Worm (Caenorhabditis elegans) whole organism, mixed stage, embryonic: ENCODE data around the gene C38C6.3.

Experiments
- bed-3 ChIP-seq: fragments of 200-800 bp; sonication (Bioruptor generic); optimal IDR thresholded peaks from 3 replicates; lab custom pipeline; 2018; ENCODE audit warnings: mild to moderate bottlenecking, missing genetic modification characterization, moderate library complexity, missing compliant biosample characterization
- blmp-1 ChIP-seq: fragments of 150-350 bp; optimal IDR thresholded peaks from 2 replicates; lab custom pipeline; 2014; ENCODE audit warnings: missing biosample characterization, missing genetic modification characterization
- ceh-39 ChIP-seq: fragments of 150-350 bp; optimal IDR thresholded peaks from 2 replicates; lab custom pipeline; 2014; ENCODE audit warnings: missing biosample characterization, missing genetic modification characterization
- ceh-43 ChIP-seq: fragments of 200-800 bp; sonication (Bioruptor generic); optimal IDR thresholded peaks from 2 replicates; lab custom pipeline; 2018; ENCODE audit warnings: mild to moderate bottlenecking, missing genetic modification characterization, moderate library complexity, missing compliant biosample characterization
- ceh-83 ChIP-seq: fragments of 200-800 bp; sonication (Bioruptor generic); optimal IDR thresholded peaks from 2 replicates; lab custom pipeline; 2018; ENCODE audit warnings: mild to moderate bottlenecking, missing genetic modification characterization, missing compliant biosample characterization
- ces-1 ChIP-seq: fragments of 150-350 bp; optimal IDR thresholded peaks from 2 replicates; lab custom pipeline; 2014; ENCODE audit warnings: missing biosample characterization, missing genetic modification reagents, missing genetic modification characterization
- cnd-1 ChIP-seq: fragments of 200-800 bp; sonication (Bioruptor generic); optimal IDR thresholded peaks from 2 replicates; lab custom pipeline; 2018; ENCODE audit warnings: mild to moderate bottlenecking, missing genetic modification characterization, missing compliant biosample characterization
- drap-1 ChIP-seq: fragments of 200-800 bp; sonication (Bioruptor generic); optimal IDR thresholded peaks from 3 replicates; lab custom pipeline; 2018; ENCODE audit warnings: mild to moderate bottlenecking, missing genetic modification characterization, missing compliant biosample characterization
- elt-3 ChIP-seq: fragments of 150-350 bp; optimal IDR thresholded peaks from 2 replicates; lab custom pipeline; 2014; ENCODE audit warnings: missing biosample characterization, missing genetic modification characterization
- flh-1 ChIP-seq: fragments of 200-800 bp; sonication (Bioruptor generic); optimal IDR thresholded peaks from 2 replicates; lab custom pipeline; 2018; ENCODE audit warnings: mild to moderate bottlenecking, missing genetic modification characterization, moderate library complexity, missing compliant biosample characterization
- ham-2 ChIP-seq: fragments of 200-800 bp; sonication (Bioruptor generic); optimal IDR thresholded peaks from 2 replicates; lab custom pipeline; 2018; ENCODE audit warnings: mild to moderate bottlenecking, missing genetic modification characterization, missing compliant biosample characterization
- hlh-1 ChIP-seq: fragments of 150-350 bp; optimal IDR thresholded peaks from 2 replicates; lab custom pipeline; 2014; ENCODE audit warnings: missing biosample characterization, missing genetic modification reagents, missing genetic modification characterization
- lin-13 ChIP-seq: fragments of 150-350 bp; optimal IDR thresholded peaks from 2 replicates; lab custom pipeline; 2014; ENCODE audit warnings: missing biosample characterization, missing genetic modification characterization
- lin-32 ChIP-seq: fragments of 200-800 bp; sonication (Bioruptor generic); optimal IDR thresholded peaks from 2 replicates; lab custom pipeline; 2018; ENCODE audit warnings: mild to moderate bottlenecking, missing genetic modification characterization, missing compliant biosample characterization
- lsy-2 ChIP-seq: fragments of 150-350 bp; optimal IDR thresholded peaks from 2 replicates; lab custom pipeline; 2014; ENCODE audit warnings: missing biosample characterization, missing genetic modification characterization
- mab-5 ChIP-seq: fragments of 150-350 bp; optimal IDR thresholded peaks from 2 replicates; lab custom pipeline; 2014; ENCODE audit warnings: missing biosample characterization, missing genetic modification characterization
- mep-1 ChIP-seq: fragments of 150-350 bp; optimal IDR thresholded peaks from 2 replicates; lab custom pipeline; 2017; ENCODE audit warnings: missing biosample characterization, missing genetic modification reagents, missing genetic modification characterization, inconsistent platforms
- mls-2 ChIP-seq: sonication (generic microtip); optimal IDR thresholded peaks from 2 replicates; lab custom pipeline; 2016; ENCODE audit warnings: mild to moderate bottlenecking, missing genetic modification characterization, moderate library complexity, missing compliant biosample characterization
- nhr-12 ChIP-seq: fragments of 150-350 bp; optimal IDR thresholded peaks from 2 replicates; lab custom pipeline; 2014; ENCODE audit warnings: missing biosample characterization, missing genetic modification characterization
- nhr-2 ChIP-seq: fragments of 150-350 bp; optimal IDR thresholded peaks from 2 replicates; lab custom pipeline; 2014; ENCODE audit warnings: missing biosample characterization, missing genetic modification characterization
- nhr-237 ChIP-seq: fragments of 150-350 bp; optimal IDR thresholded peaks from 2 replicates; lab custom pipeline; 2014; ENCODE audit warnings: missing biosample characterization, missing genetic modification characterization
- nhr-28 ChIP-seq: fragments of 150-350 bp; optimal IDR thresholded peaks from 2 replicates; lab custom pipeline; 2014; ENCODE audit warnings: missing biosample characterization, missing genetic modification characterization
- pha-4 ChIP-seq: fragments of 150-350 bp; optimal IDR thresholded peaks from 2 replicates; lab custom pipeline; 2018; ENCODE audit warnings: missing biosample characterization, missing genetic modification reagents, missing genetic modification characterization
- sem-2 ChIP-seq: fragments of 200-800 bp; sonication (Bioruptor generic); optimal IDR thresholded peaks from 2 replicates; lab custom pipeline; 2018; ENCODE audit warnings: mild to moderate bottlenecking, missing genetic modification characterization, missing compliant biosample characterization
- snpc-4 ChIP-seq: fragments of 150-350 bp; optimal IDR thresholded peaks from 2 replicates; lab custom pipeline; 2014; ENCODE audit warnings: missing biosample characterization, missing genetic modification characterization
- sptf-1 ChIP-seq: sonication (generic microtip); optimal IDR thresholded peaks from 2 replicates; lab custom pipeline; 2017; ENCODE audit warnings: mild to moderate bottlenecking, missing genetic modification characterization, moderate library complexity, missing compliant biosample characterization
- tbx-8 ChIP-seq: fragments of 200-800 bp; sonication (Bioruptor generic); optimal IDR thresholded peaks from 2 replicates; lab custom pipeline; 2018; ENCODE audit warnings: mild to moderate bottlenecking, missing genetic modification characterization, moderate library complexity, missing compliant biosample characterization
- unc-120 ChIP-seq: sonication (generic microtip); optimal IDR thresholded peaks from 2 replicates; lab custom pipeline; 2017; ENCODE audit warnings: missing genetic modification characterization, missing compliant biosample characterization; ENCODE audit not compliant: poor library complexity, severe bottlenecking
- unc-39 ChIP-seq: fragments of 150-350 bp; optimal IDR thresholded peaks from 2 replicates; lab custom pipeline; 2014; ENCODE audit warnings: missing biosample characterization, missing genetic modification characterization
- unc-62 ChIP-seq: fragments of 150-350 bp; optimal IDR thresholded peaks from 2 replicates; lab custom pipeline; 2014; ENCODE audit warnings: missing biosample characterization, missing genetic modification reagents, missing genetic modification characterization
- ztf-11 ChIP-seq: fragments of 150-350 bp; optimal IDR thresholded peaks from 2 replicates; lab custom pipeline; 2014; ENCODE audit warnings: missing biosample characterization, missing genetic modification characterization

C38C6.3 gene

DNA sequence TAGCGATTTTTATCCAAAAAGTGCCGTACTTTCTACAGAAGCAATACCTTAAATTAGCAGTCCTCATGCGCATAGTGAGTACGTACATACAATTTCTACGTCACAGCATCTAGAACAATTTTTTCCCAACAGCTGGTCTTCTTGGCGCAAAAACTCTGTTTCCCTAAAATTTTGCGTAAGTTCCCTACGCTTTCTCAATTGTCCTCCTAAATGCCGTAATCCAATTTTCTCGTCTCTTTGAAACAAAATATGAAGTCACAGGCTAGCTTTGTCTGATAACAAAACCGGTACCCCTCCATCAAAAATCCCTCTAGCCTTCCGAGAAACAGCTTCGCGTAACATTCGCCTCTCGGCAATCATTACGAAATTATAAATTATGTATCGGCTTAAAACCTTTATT lies at the start of gene C38C6.3:
Gene C38C6.3 (plus strand): TSS at position 301 of the 400 bp plus-strand sequence.
- TF ChIP-seq blmp-1 (tag; lab: Kevin White, UChicago): no peak
- no peak for TF ChIP-seq lin-13 (tag; lab: Kevin White, UChicago)
- TF ChIP-seq unc-62 (GFP tag; lab: Kevin White, UChicago): no peak
- TF ChIP-seq unc-120: no peak
- no peak for TF ChIP-seq lsy-2
- no peak for TF ChIP-seq elt-3
- TF ChIP-seq drap-1 (GFP tag; lab: Kevin White, UChicago): no peak
- no peak for TF ChIP-seq nhr-237 (tag; lab: Kevin White, UChicago)

DNA sequence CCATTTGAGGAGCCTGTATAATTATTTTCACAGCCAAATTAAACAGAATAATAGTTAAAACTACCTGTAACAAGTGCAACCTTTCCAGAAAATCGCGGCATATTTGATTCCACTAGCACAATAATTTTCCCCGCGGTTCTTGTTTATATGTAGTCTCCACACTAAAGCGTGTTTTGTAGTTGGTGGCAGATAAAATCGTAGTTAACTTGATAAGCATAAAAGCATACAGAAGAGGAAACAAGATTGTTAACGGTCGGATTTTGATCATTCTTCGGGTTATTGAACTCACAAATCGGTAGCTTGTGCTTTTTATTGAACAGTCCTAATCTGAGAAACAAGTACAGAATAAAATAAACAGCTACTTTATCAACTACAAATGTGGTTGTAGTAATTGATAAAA lies 45.5 kb upstream of the C38C6.3 start, which contains the start of gene C01G12.5:
Gene C01G12.5 (minus strand): TSS at position 101 of the 400 bp plus-strand sequence.
- TF ChIP-seq nhr-237 (tag; lab: Kevin White, UChicago) (no peak), sptf-1 (tag; lab: Kevin White, UChicago) (no peak), ztf-11 (tag; lab: Kevin White, UChicago) (no peak), hlh-1 (tag; lab: Kevin White, UChicago) (no peak), ceh-39 (tag; lab: Kevin White, UChicago) (no peak), lin-32 (no peak), ceh-83 (GFP tag; lab: Kevin White, UChicago) (no peak), mab-5 (tag; lab: Kevin White, UChicago) (no peak), snpc-4 (tag; lab: Kevin White, UChicago) (no peak), blmp-1 (tag; lab: Kevin White, UChicago) (no peak), unc-120 (no peak), nhr-28 (no peak), mep-1 (no peak), pha-4 (no peak), elt-3 (no peak), unc-62 (GFP tag; lab: Kevin White, UChicago) (no peak), nhr-2 (tag; lab: Kevin White, UChicago) (no peak)

DNA sequence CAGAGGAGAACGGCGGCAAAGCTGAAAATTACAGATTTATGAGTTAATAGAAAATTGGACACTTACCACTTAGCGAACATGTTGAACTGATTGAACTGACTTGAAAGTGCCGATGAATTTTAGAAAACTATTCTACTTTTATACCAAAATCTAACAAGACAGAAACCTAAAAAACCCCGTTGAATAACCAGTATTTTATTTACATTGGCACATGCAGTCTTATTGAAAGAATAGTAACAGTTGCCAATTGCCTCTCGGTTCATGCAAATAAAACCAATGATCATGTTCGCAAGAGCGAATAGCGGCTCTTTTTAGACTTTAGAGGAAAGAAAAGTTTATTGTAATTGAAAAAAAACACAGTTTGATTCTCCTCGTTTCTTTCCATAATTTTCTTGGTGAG lies 44.8 kb upstream of the C38C6.3 start, which contains the start of gene nspb-10:
Gene nspb-10 (minus strand): TSS at position 101 of the 400 bp plus-strand sequence.
- TF ChIP-seq mls-2 (tag; lab: Kevin White, UChicago): no peak
- TF ChIP-seq flh-1 (GFP tag; lab: Kevin White, UChicago): no peak
- TF ChIP-seq ham-2 (GFP tag; lab: Kevin White, UChicago): no peak
- no peak for TF ChIP-seq tbx-8
- no peak for TF ChIP-seq unc-120
- no peak for TF ChIP-seq nhr-2 (tag; lab: Kevin White, UChicago)
- no peak for TF ChIP-seq nhr-12 (tag; lab: Kevin White, UChicago)
- no peak for TF ChIP-seq unc-39 (tag; lab: Kevin White, UChicago)
- TF ChIP-seq ztf-11 (tag; lab: Kevin White, UChicago): no peak
- no peak for TF ChIP-seq elt-3
- TF ChIP-seq nhr-237 (tag; lab: Kevin White, UChicago): no peak
- no peak for TF ChIP-seq drap-1 (GFP tag; lab: Kevin White, UChicago)
- no peak for TF ChIP-seq ces-1

DNA sequence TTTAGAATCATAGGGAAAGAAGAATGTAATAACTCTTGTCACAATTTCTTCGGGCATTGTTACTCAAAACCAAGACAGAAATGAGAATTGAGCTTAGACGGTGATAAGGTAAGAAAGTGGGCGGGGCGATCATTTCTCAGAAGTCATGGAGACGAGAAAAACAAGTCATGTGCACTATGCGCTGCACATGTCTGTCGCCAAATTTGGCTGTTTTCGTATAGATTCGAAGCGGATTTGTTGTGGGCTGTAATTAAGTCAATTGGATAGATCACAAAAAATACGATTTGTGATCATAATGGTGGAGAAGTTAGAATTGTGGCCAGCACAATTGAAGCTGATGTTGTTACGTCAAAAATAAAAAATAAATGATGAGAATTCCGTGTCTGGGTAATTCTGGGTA lies 41.2 kb upstream of the C38C6.3 start, which contains the start of gene C01G12.7:
Gene C01G12.7 (minus strand): TSS at position 195 of the 400 bp plus-strand sequence.
- TF ChIP-seq drap-1 (GFP tag; lab: Kevin White, UChicago) (no peak), bed-3 (GFP tag; lab: Kevin White, UChicago) (no peak), hlh-1 (tag; lab: Kevin White, UChicago) (no peak), sem-2 (GFP tag; lab: Kevin White, UChicago) (no peak), ceh-39 (tag; lab: Kevin White, UChicago) (no peak), ztf-11 (tag; lab: Kevin White, UChicago) (no peak), elt-3 (no peak)

DNA sequence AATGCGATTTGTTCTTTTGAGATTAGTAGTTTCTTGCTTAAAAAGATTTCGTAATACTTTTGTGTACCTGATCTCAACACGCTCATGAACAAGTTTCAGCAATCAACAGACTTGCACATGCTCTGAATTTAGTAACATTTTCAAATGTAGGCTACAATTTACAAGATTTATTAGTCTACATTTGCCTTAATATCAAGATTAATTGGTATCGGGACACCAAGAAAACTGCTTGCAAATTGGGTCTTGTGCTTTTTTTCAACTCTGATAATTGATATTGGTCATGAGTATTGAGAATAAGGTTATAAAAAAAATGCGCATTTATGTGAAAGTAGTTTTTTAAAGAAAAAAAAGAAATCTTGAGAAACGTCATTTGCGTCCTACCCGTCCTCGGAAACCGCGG lies 40.3 kb upstream of the C38C6.3 start:
- no peak for TF ChIP-seq ham-2 (GFP tag; lab: Kevin White, UChicago)
- no peak for TF ChIP-seq flh-1 (GFP tag; lab: Kevin White, UChicago)
- no peak for TF ChIP-seq ceh-43 (GFP tag; lab: Kevin White, UChicago)
- no peak for TF ChIP-seq cnd-1 (tag; lab: Kevin White, UChicago)
- no peak for TF ChIP-seq drap-1 (GFP tag; lab: Kevin White, UChicago)
- no peak for TF ChIP-seq mep-1
- TF ChIP-seq elt-3: no peak
